Worm (Caenorhabditis elegans) whole organism, L2 larva: Measurements from ENCODE around the gene Y55F3BL.4.

Source experiments
- C34F6.9 ChIP-seq: fragments of 150-350 bp; optimal IDR thresholded peaks from 2 replicates; lab custom pipeline; 2014; ENCODE audit warnings: missing biosample characterization, missing genetic modification characterization
- F13H6.1 ChIP-seq: sonication (generic microtip); optimal IDR thresholded peaks from 2 replicates; lab custom pipeline; 2016; ENCODE audit warnings: missing genetic modification characterization, missing compliant biosample characterization
- R02D3.7 ChIP-seq: fragments of 150-350 bp; optimal IDR thresholded peaks from 2 replicates; lab custom pipeline; 2014; ENCODE audit warnings: missing biosample characterization, missing genetic modification characterization
- ZK546.5 ChIP-seq: sonication (generic microtip); optimal IDR thresholded peaks from 2 replicates; lab custom pipeline; 2017; ENCODE audit warnings: missing biosample characterization, missing genetic modification characterization
- alr-1 ChIP-seq: fragments of 150-350 bp; optimal IDR thresholded peaks from 2 replicates; lab custom pipeline; 2014; ENCODE audit warnings: missing biosample characterization, missing genetic modification characterization
- aly-2 ChIP-seq: fragments of 150-350 bp; optimal IDR thresholded peaks from 2 replicates; lab custom pipeline; 2014; ENCODE audit warnings: missing biosample characterization, missing genetic modification characterization
- ama-1 ChIP-seq: fragments of 150-350 bp; optimal IDR thresholded peaks from 2 replicates; lab custom pipeline; 2018; ENCODE audit warnings: inconsistent platforms
- blmp-1 ChIP-seq: sonication (generic microtip); optimal IDR thresholded peaks from 2 replicates; lab custom pipeline; 2017; ENCODE audit warnings: missing genetic modification characterization, mild to moderate bottlenecking, missing compliant biosample characterization, antibody characterized with exemption, moderate library complexity; ENCODE audit not compliant: insufficient read depth
- ceh-16 ChIP-seq: fragments of 150-350 bp; optimal IDR thresholded peaks from 2 replicates; lab custom pipeline; 2014; ENCODE audit warnings: missing biosample characterization, missing genetic modification characterization
- ceh-82 ChIP-seq: fragments of 150-350 bp; optimal IDR thresholded peaks from 2 replicates; lab custom pipeline; 2014; ENCODE audit warnings: missing biosample characterization, missing genetic modification characterization
- egl-27 ChIP-seq: sonication (generic microtip); optimal IDR thresholded peaks from 3 replicates; lab custom pipeline; 2017; ENCODE audit warnings: missing biosample characterization, missing genetic modification reagents, missing genetic modification characterization
- elt-1 ChIP-seq: fragments of 150-350 bp; optimal IDR thresholded peaks from 2 replicates; lab custom pipeline; 2014; ENCODE audit warnings: missing biosample characterization, missing genetic modification characterization
- elt-3 ChIP-seq: sonication (generic microtip); optimal IDR thresholded peaks from 2 replicates; lab custom pipeline; 2017; ENCODE audit warnings: missing biosample characterization, missing genetic modification characterization
- fos-1 ChIP-seq: fragments of 150-350 bp; optimal IDR thresholded peaks from 2 replicates; lab custom pipeline; 2014; ENCODE audit warnings: missing biosample characterization, missing genetic modification characterization
- gmeb-1 ChIP-seq: fragments of 150-350 bp; optimal IDR thresholded peaks from 2 replicates; lab custom pipeline; 2014; ENCODE audit warnings: missing biosample characterization, missing genetic modification characterization
- lin-11 ChIP-seq: fragments of 150-350 bp; sonication (generic microtip); optimal IDR thresholded peaks from 2 replicates; lab custom pipeline; 2014; ENCODE audit warnings: missing biosample characterization, missing genetic modification characterization, inconsistent platforms, mixed read lengths
- lin-13 ChIP-seq: fragments of 150-350 bp; optimal IDR thresholded peaks from 2 replicates; lab custom pipeline; 2014; ENCODE audit warnings: missing biosample characterization, missing genetic modification reagents, missing genetic modification characterization
- lin-39 ChIP-seq: fragments of 150-350 bp; optimal IDR thresholded peaks from 2 replicates; lab custom pipeline; 2014; ENCODE audit warnings: missing biosample characterization, missing genetic modification reagents, missing genetic modification characterization
- lsy-2 ChIP-seq, 2 experiments: fragments of 150-350 bp in 1 of 2; sonication (generic microtip) in 1 of 2; optimal IDR thresholded peaks; 2 replicates each; lab custom pipeline; 2014 to 2017; ENCODE audit warnings: missing biosample characterization in 2 of 2, missing genetic modification characterization in 2 of 2
- mab-5 ChIP-seq: fragments of 150-350 bp; optimal IDR thresholded peaks from 2 replicates; lab custom pipeline; 2014; ENCODE audit warnings: missing biosample characterization, missing genetic modification characterization
- mdl-1 ChIP-seq, 2 experiments: fragments of 150-350 bp in 1 of 2; sonication (generic microtip) in 1 of 2; optimal IDR thresholded peaks; 2 replicates each; lab custom pipeline; 2017; ENCODE audit warnings: missing biosample characterization in 2 of 2, missing genetic modification characterization in 2 of 2
- nhr-10 ChIP-seq: sonication (generic microtip); optimal IDR thresholded peaks from 2 replicates; lab custom pipeline; 2017; ENCODE audit warnings: missing biosample characterization, missing genetic modification characterization
- nhr-11 ChIP-seq: fragments of 150-350 bp; optimal IDR thresholded peaks from 2 replicates; lab custom pipeline; 2014; ENCODE audit warnings: missing biosample characterization, missing genetic modification characterization
- nhr-129 ChIP-seq: fragments of 150-350 bp; optimal IDR thresholded peaks from 2 replicates; lab custom pipeline; 2014; ENCODE audit warnings: missing biosample characterization, missing genetic modification characterization
- nhr-21 ChIP-seq: fragments of 150-350 bp; optimal IDR thresholded peaks from 2 replicates; lab custom pipeline; 2014; ENCODE audit warnings: missing biosample characterization, missing genetic modification characterization
- nhr-23 ChIP-seq: fragments of 150-350 bp; optimal IDR thresholded peaks from 2 replicates; lab custom pipeline; 2014; ENCODE audit warnings: missing biosample characterization, missing genetic modification reagents, missing genetic modification characterization
- nhr-25 ChIP-seq: fragments of 150-350 bp; sonication (generic microtip); optimal IDR thresholded peaks from 3 replicates; lab custom pipeline; 2014; ENCODE audit warnings: missing biosample characterization, missing genetic modification characterization
- nhr-6 ChIP-seq: fragments of 150-350 bp; optimal IDR thresholded peaks from 2 replicates; lab custom pipeline; 2014; ENCODE audit warnings: missing biosample characterization, missing genetic modification characterization
- nhr-77 ChIP-seq: fragments of 150-350 bp; optimal IDR thresholded peaks from 2 replicates; lab custom pipeline; 2014; ENCODE audit warnings: missing biosample characterization, missing genetic modification characterization
- sem-4 ChIP-seq: fragments of 150-350 bp; optimal IDR thresholded peaks from 2 replicates; lab custom pipeline; 2014; ENCODE audit warnings: missing biosample characterization, missing genetic modification reagents, missing genetic modification characterization
- skn-1 ChIP-seq: sonication (generic microtip); optimal IDR thresholded peaks from 2 replicates; lab custom pipeline; 2017; ENCODE audit warnings: missing biosample characterization, missing genetic modification characterization
- sma-3 ChIP-seq: sonication (generic microtip); optimal IDR thresholded peaks from 2 replicates; lab custom pipeline; 2016; ENCODE audit warnings: missing genetic modification reagents, missing genetic modification characterization, missing compliant biosample characterization
- snpc-4 ChIP-seq: fragments of 150-350 bp; optimal IDR thresholded peaks from 2 replicates; lab custom pipeline; 2014; ENCODE audit warnings: missing biosample characterization, missing genetic modification characterization
- unc-39 ChIP-seq: fragments of 150-350 bp; optimal IDR thresholded peaks from 2 replicates; lab custom pipeline; 2014; ENCODE audit warnings: missing biosample characterization, missing genetic modification characterization
- unc-55 ChIP-seq: fragments of 150-350 bp; sonication (generic microtip); optimal IDR thresholded peaks from 3 replicates; lab custom pipeline; 2014; ENCODE audit warnings: missing biosample characterization, missing genetic modification reagents, missing genetic modification characterization
- zag-1 ChIP-seq: fragments of 150-350 bp; optimal IDR thresholded peaks from 2 replicates; lab custom pipeline; 2014; ENCODE audit warnings: missing biosample characterization, missing genetic modification characterization
- ztf-1 ChIP-seq: fragments of 200-800 bp; sonication (Bioruptor generic); conservative IDR thresholded peaks from 2 replicates; pipeline ENCODE4 v1.3.6; 2022; ENCODE audit warnings: missing genetic modification characterization, missing compliant biosample characterization

The Y55F3BL.4 gene

ce11 chrIV:762486-763376, 42.2 kb upstream of the Y55F3BL.4 start:
- TF ChIP-seq zag-1 (tag; lab: Kevin White, UChicago) = no peak

ce11 chrIV:763377-764063, 41.4 kb upstream of the Y55F3BL.4 start, which contains the start of gene col-103:
Gene col-103, minus strand, starts transcription at chrIV:763678.
- no peak for TF ChIP-seq egl-27
- no peak for TF ChIP-seq unc-55 (GFP tag; lab: Kevin White, UChicago)
- TF ChIP-seq blmp-1 (tag; lab: Kevin White, UChicago) = no peak
- no peak for TF ChIP-seq nhr-23
- TF ChIP-seq R02D3.7 = no peak
- no peak for TF ChIP-seq nhr-77 (tag; lab: Kevin White, UChicago)
- no peak for TF ChIP-seq mdl-1 (tag; optimal IDR thresholded peaks at IDR 0.05; lab: Kevin White, UChicago)
- peak; percentile 54 for TF ChIP-seq nhr-129 (tag; lab: Kevin White, UChicago)
- TF ChIP-seq nhr-21 (tag; lab: Kevin White, UChicago) = peak; percentile 17
- TF ChIP-seq nhr-10 (tag; lab: Kevin White, UChicago) = no peak
- TF ChIP-seq F13H6.1 = no peak
- no peak for TF ChIP-seq ztf-1 (GFP tag; lab: Robert Waterston, UW)
- TF ChIP-seq gmeb-1 (tag; lab: Kevin White, UChicago) = peak; percentile 34
- TF ChIP-seq snpc-4 (tag; lab: Kevin White, UChicago) = no peak
- peak; percentile 11 for TF ChIP-seq ceh-16 (tag; lab: Kevin White, UChicago)
- no peak for TF ChIP-seq elt-1
- TF ChIP-seq ZK546.5 (tag; lab: Kevin White, UChicago) = no peak
- TF ChIP-seq ama-1 (lab: Kevin White, UChicago) = peak; percentile 93
- no peak for TF ChIP-seq alr-1 (tag; lab: Kevin White, UChicago)
- TF ChIP-seq lin-13 = no peak
- TF ChIP-seq fos-1 (tag; lab: Kevin White, UChicago) = peak; percentile 22
- no peak for TF ChIP-seq lin-39 (tag; lab: Kevin White, UChicago)
- TF ChIP-seq nhr-11 (tag; lab: Kevin White, UChicago) = no peak
- no peak for TF ChIP-seq elt-3 (tag; lab: Kevin White, UChicago)
- no peak for TF ChIP-seq sem-4 (tag; lab: Kevin White, UChicago)
- TF ChIP-seq aly-2 = no peak
- TF ChIP-seq lsy-2 (tag; optimal IDR thresholded peaks at IDR 0.05; lab: Kevin White, UChicago) = no peak
- TF ChIP-seq C34F6.9 = no peak
- TF ChIP-seq unc-39 (tag; lab: Kevin White, UChicago) = no peak
- peak; percentile 48 for TF ChIP-seq sma-3
- TF ChIP-seq nhr-6 (tag; lab: Kevin White, UChicago) = no peak
- TF ChIP-seq nhr-25 (tag; lab: Kevin White, UChicago) = peak; percentile 45
- no peak for TF ChIP-seq lin-11
- no peak for TF ChIP-seq mab-5 (tag; lab: Kevin White, UChicago)
- TF ChIP-seq zag-1 (tag; lab: Kevin White, UChicago) = no peak
- TF ChIP-seq ceh-82 (tag; lab: Kevin White, UChicago) = no peak

- TF ChIP-seq skn-1 (no peak), blmp-1 (tag; lab: Kevin White, UChicago) (peak; percentile 56)
- TF ChIP-seq, all 48 proteins: peak for 1
These were observed 36.6 kb upstream of the Y55F3BL.4 start, which contains the start of gene F56B3.2 for ce11 chrIV:768312-768711. Gene F56B3.2, minus strand, starts transcription at chrIV:768584.
